1 fruit fly cellular context compared by ENCODE assay signal in genomic region chr3R:29214262-29214661, dm6.
TF ChIP-seq lines count a peak whose summit lies in the region.

No protein-coding gene starts in this region.

TF ChIP-seq in whole organism, embryonic, 481 proteins besides CTCF, POLR2A, EP300 and RAD21 (continued from another document and continues in another):
- TF ChIP-seq gt (GFP tag; IDR thresholded peaks at IDR 0.05; lab: Robert Waterston, UW) (peak; percentile 98), unpg (GFP tag; optimal IDR thresholded peaks at IDR 0.05; lab: Kevin White, UChicago) (peak; percentile 100), CG31365 (tag; optimal IDR thresholded peaks at IDR 0.05; lab: Kevin White, UChicago) (peak; percentile 93), CG1233 (GFP tag; optimal IDR thresholded peaks at IDR 0.05; lab: Kevin White, UChicago) (peak; percentile 99), PHDP (tag; optimal IDR thresholded peaks at IDR 0.05; lab: Kevin White, UChicago) (peak; percentile 99), toy (GFP tag; IDR thresholded peaks at IDR 0.05; lab: Robert Waterston, UW) (peak; percentile 98), CG18599 (GFP tag; optimal IDR thresholded peaks at IDR 0.05; lab: Kevin White, UChicago) (peak; percentile 99), CG18476 (GFP tag; optimal IDR thresholded peaks at IDR 0.05; lab: Kevin White, UChicago) (peak; percentile 99), ap (GFP tag; IDR thresholded peaks at IDR 0.05; lab: Robert Waterston, UW) (peak; percentile 99), jigr1 (GFP tag; IDR thresholded peaks at IDR 0.05; lab: Robert Waterston, UW) (peak; percentile 94), CG32532 (GFP tag; IDR thresholded peaks at IDR 0.05; lab: Robert Waterston, UW) (peak; percentile 99), CG9797 (GFP tag; optimal IDR thresholded peaks at IDR 0.05; lab: Kevin White, UChicago) (peak; percentile 74), ham (GFP tag; IDR thresholded peaks at IDR 0.05; lab: Robert Waterston, UW) (peak; percentile 95), chinmo (GFP tag; IDR thresholded peaks at IDR 0.05; lab: Robert Waterston, UW; ENCODE audit: partially characterized antibody) (peak; percentile 72; the same call in 2 of the 4 replicates), shn (GFP tag; optimal IDR thresholded peaks at IDR 0.05; lab: Kevin White, UChicago) (peak; percentile 98), sima (GFP tag; optimal IDR thresholded peaks at IDR 0.05; lab: Kevin White, UChicago) (peak; percentile 99), dmrt99B (tag; optimal IDR thresholded peaks at IDR 0.05; lab: Kevin White, UChicago) (peak; percentile 99), crol (GFP tag; IDR thresholded peaks at IDR 0.05; lab: Robert Waterston, UW) (peak; percentile 87), NC2α (GFP tag; optimal IDR thresholded peaks at IDR 0.05; lab: Kevin White, UChicago) (peak; percentile 99), ken (GFP tag; IDR thresholded peaks at IDR 0.05; lab: Robert Waterston, UW) (peak; percentile 99), ac (GFP tag; optimal IDR thresholded peaks at IDR 0.05; lab: Kevin White, UChicago) (peak; percentile 100), aop (GFP tag; IDR thresholded peaks at IDR 0.05; lab: Robert Waterston, UW) (peak; percentile 98), H2.0 (GFP tag; IDR thresholded peaks at IDR 0.05; lab: Robert Waterston, UW) (peak; percentile 99), row (GFP tag; IDR thresholded peaks at IDR 0.05; lab: Robert Waterston, UW) (peak; percentile 100), vnd (GFP tag; IDR thresholded peaks at IDR 0.05; lab: Robert Waterston, UW; ENCODE audit: partially characterized antibody) (no peak), insv (GFP tag; optimal IDR thresholded peaks at IDR 0.05; lab: Kevin White, UChicago) (peak; percentile 82 to 85), CG7372 (GFP tag; IDR thresholded peaks at IDR 0.05; lab: Robert Waterston, UW) (peak; percentile 99), exex (tag; optimal IDR thresholded peaks at IDR 0.05; lab: Kevin White, UChicago) (peak; percentile 95), bcd (GFP tag; optimal IDR thresholded peaks at IDR 0.05; lab: Kevin White, UChicago) (peak; percentile 99), CG10267 (tag; optimal IDR thresholded peaks at IDR 0.05; lab: Kevin White, UChicago) (peak; percentile 98), p53 (GFP tag; optimal IDR thresholded peaks at IDR 0.05; lab: Kevin White, UChicago) (peak; percentile 97), CG6683 (GFP tag; optimal IDR thresholded peaks at IDR 0.05; lab: Kevin White, UChicago) (peak; percentile 98), salm (tag; optimal IDR thresholded peaks at IDR 0.05; lab: Kevin White, UChicago) (peak; percentile 99), CG2889 (GFP tag; IDR thresholded peaks at IDR 0.05; lab: Robert Waterston, UW) (peak; percentile 99), CG7271 (tag; optimal IDR thresholded peaks at IDR 0.05; lab: Kevin White, UChicago) (peak; percentile 100), hbn (GFP tag; IDR thresholded peaks at IDR 0.05; lab: Robert Waterston, UW; ENCODE audit: partially characterized antibody) (0 out of 2 replicates have a peak, but pooled peaks have one; percentile 17), maf-S (GFP tag; optimal IDR thresholded peaks at IDR 0.05; lab: Kevin White, UChicago) (peak; percentile 99), bowl (GFP tag; IDR thresholded peaks at IDR 0.05; lab: Robert Waterston, UW) (peak; percentile 99), CG11247 (GFP tag; IDR thresholded peaks at IDR 0.05; lab: Robert Waterston, UW) (peak; percentile 99), CG7963 (GFP tag; IDR thresholded peaks at IDR 0.05; lab: Robert Waterston, UW; ENCODE audit: partially characterized antibody) (no peak), usp (GFP tag; optimal IDR thresholded peaks at IDR 0.05; lab: Kevin White, UChicago) (no peak), chm (GFP tag; IDR thresholded peaks at IDR 0.05; lab: Robert Waterston, UW) (peak; percentile 100), gfzf (GFP tag; optimal IDR thresholded peaks at IDR 0.05; lab: Kevin White, UChicago) (peak; percentile 44), CG12219 (GFP tag; optimal IDR thresholded peaks at IDR 0.05; lab: Kevin White, UChicago) (peak; percentile 99), Aef1 (GFP tag; IDR thresholded peaks at IDR 0.05; lab: Robert Waterston, UW) (peak; percentile 99), Sin3A (optimal IDR thresholded peaks at IDR 0.05; lab: Kevin White, UChicago) (no peak), D (optimal IDR thresholded peaks at IDR 0.05; lab: Kevin White, UChicago) (no peak), D (GFP tag; optimal IDR thresholded peaks at IDR 0.05; lab: Kevin White, UChicago) (peak; percentile 99), Dref (GFP tag; IDR thresholded peaks at IDR 0.05; lab: Robert Waterston, UW) (peak; percentile 50), esg (GFP tag; conservative IDR thresholded peaks at IDR 0.05; lab: Robert Waterston, UW) (peak; percentile 99), Atf3 (GFP tag; optimal IDR thresholded peaks at IDR 0.05; lab: Kevin White, UChicago) (peak; percentile 98), oc (tag; optimal IDR thresholded peaks at IDR 0.05; lab: Kevin White, UChicago) (peak; percentile 99), HLH54F (GFP tag; optimal IDR thresholded peaks at IDR 0.05; lab: Kevin White, UChicago) (peak; percentile 99), lbe (GFP tag; optimal IDR thresholded peaks at IDR 0.05; lab: Kevin White, UChicago) (peak; percentile 99), Chrac-16 (GFP tag; optimal IDR thresholded peaks at IDR 0.05; lab: Kevin White, UChicago) (peak; percentile 99), nom (GFP tag; optimal IDR thresholded peaks at IDR 0.05; lab: Kevin White, UChicago) (peak; percentile 99), CG3407 (GFP tag; optimal IDR thresholded peaks at IDR 0.05; lab: Kevin White, UChicago) (peak; percentile 98), Med (GFP tag; lab: Kevin White, UChicago) (peak; percentile 100), wor (GFP tag; IDR thresholded peaks at IDR 0.05; lab: Robert Waterston, UW) (peak; percentile 97), CG32767 (GFP tag; IDR thresholded peaks at IDR 0.05; lab: Robert Waterston, UW) (peak; percentile 99), CG15514 (GFP tag; optimal IDR thresholded peaks at IDR 0.05; lab: Kevin White, UChicago) (peak; percentile 95), Hand (GFP tag; optimal IDR thresholded peaks at IDR 0.05; lab: Kevin White, UChicago) (peak; percentile 99), tna (GFP tag; IDR thresholded peaks at IDR 0.05; lab: Robert Waterston, UW; ENCODE audit: partially characterized antibody) (peak; percentile 45; the same call in 1 of the 2 replicates), CG4617 (GFP tag; optimal IDR thresholded peaks at IDR 0.05; lab: Kevin White, UChicago; ENCODE audit: borderline replicate concordance) (peak; percentile 99), ATbp (GFP tag; optimal IDR thresholded peaks at IDR 0.05; lab: Kevin White, UChicago) (peak; percentile 99), cad (GFP tag; optimal IDR thresholded peaks at IDR 0.05; lab: Kevin White, UChicago) (peak; percentile 36), org-1 (GFP tag; optimal IDR thresholded peaks at IDR 0.05; lab: Kevin White, UChicago) (peak; percentile 99), Hmr (GFP tag; optimal IDR thresholded peaks at IDR 0.05; lab: Kevin White, UChicago) (peak; percentile 99), gsb (GFP tag; IDR thresholded peaks at IDR 0.05; lab: Robert Waterston, UW) (peak; percentile 98), Dfd (GFP tag; optimal IDR thresholded peaks at IDR 0.05; lab: Kevin White, UChicago) (no peak), grau (tag; optimal IDR thresholded peaks at IDR 0.05; lab: Kevin White, UChicago) (peak; percentile 98), CG12744 (GFP tag; optimal IDR thresholded peaks at IDR 0.05; lab: Kevin White, UChicago) (peak; percentile 99), Dbx (GFP tag; IDR thresholded peaks at IDR 0.05; lab: Robert Waterston, UW) (peak; percentile 99), CG15011 (GFP tag; optimal IDR thresholded peaks at IDR 0.05; lab: Kevin White, UChicago) (peak; percentile 99), ind (GFP tag; optimal IDR thresholded peaks at IDR 0.05; lab: Kevin White, UChicago) (peak; percentile 99), CG17568 (GFP tag; optimal IDR thresholded peaks at IDR 0.05; lab: Kevin White, UChicago) (peak; percentile 99), Hr78 (GFP tag; optimal IDR thresholded peaks at IDR 0.05; lab: Kevin White, UChicago) (peak in 1 of 2 experiments; percentile 96), Deaf1 (tag; optimal IDR thresholded peaks at IDR 0.05; lab: Kevin White, UChicago) (peak; percentile 89), trem (tag; optimal IDR thresholded peaks at IDR 0.05; lab: Kevin White, UChicago) (peak; percentile 97), CG11723 (GFP tag; optimal IDR thresholded peaks at IDR 0.05; lab: Kevin White, UChicago) (peak; percentile 99), corto (GFP tag; optimal IDR thresholded peaks at IDR 0.05; lab: Kevin White, UChicago) (peak; percentile 100), cato (GFP tag; optimal IDR thresholded peaks at IDR 0.05; lab: Kevin White, UChicago; ENCODE audit: borderline replicate concordance) (peak; percentile 98), CG3847 (GFP tag; IDR thresholded peaks at IDR 0.05; lab: Robert Waterston, UW) (peak; percentile 99), CG14050 (GFP tag; IDR thresholded peaks at IDR 0.05; lab: Robert Waterston, UW) (peak; percentile 99), mld (GFP tag; IDR thresholded peaks at IDR 0.05; lab: Robert Waterston, UW; ENCODE audit: partially characterized antibody) (no peak), CG6254 (GFP tag; optimal IDR thresholded peaks at IDR 0.05; lab: Kevin White, UChicago) (peak; percentile 98), Xbp1 (GFP tag; optimal IDR thresholded peaks at IDR 0.05; lab: Kevin White, UChicago) (peak; percentile 99), Oaz (GFP tag; IDR thresholded peaks at IDR 0.05; lab: Robert Waterston, UW) (peak; percentile 99), Max (GFP tag; optimal IDR thresholded peaks at IDR 0.05; lab: Kevin White, UChicago) (peak; percentile 99), chn (GFP tag; optimal IDR thresholded peaks at IDR 0.05; lab: Kevin White, UChicago) (peak; percentile 99), sim (GFP tag; IDR thresholded peaks at IDR 0.05; lab: Robert Waterston, UW) (peak; percentile 99), CG4707 (GFP tag; optimal IDR thresholded peaks at IDR 0.05; lab: Kevin White, UChicago) (peak; percentile 97), pita (GFP tag; optimal IDR thresholded peaks at IDR 0.05; lab: Kevin White, UChicago) (no peak), NFAT (GFP tag; IDR thresholded peaks at IDR 0.05; lab: Robert Waterston, UW) (peak; percentile 99), sens-2 (GFP tag; IDR thresholded peaks at IDR 0.05; lab: Robert Waterston, UW) (peak; percentile 100), lola (GFP tag; optimal IDR thresholded peaks at IDR 0.05; lab: Kevin White, UChicago) (peak in 1 of 3 experiments; percentile 99), CG2120 (GFP tag; optimal IDR thresholded peaks at IDR 0.05; lab: Kevin White, UChicago) (peak; percentile 99), lmd (GFP tag; IDR thresholded peaks at IDR 0.05; lab: Robert Waterston, UW) (peak; percentile 99), cwo (GFP tag; optimal IDR thresholded peaks at IDR 0.05; lab: Kevin White, UChicago) (peak; percentile 98), Optix (GFP tag; IDR thresholded peaks at IDR 0.05; lab: Robert Waterston, UW) (peak; percentile 100), fru (optimal IDR thresholded peaks at IDR 0.05; lab: Kevin White, UChicago) (no peak), CG3726 (GFP tag; IDR thresholded peaks at IDR 0.05; lab: Robert Waterston, UW) (peak; percentile 99), Ptx1 (GFP tag; IDR thresholded peaks at IDR 0.05; lab: Robert Waterston, UW) (peak; percentile 99), Usf (GFP tag; optimal IDR thresholded peaks at IDR 0.05; lab: Kevin White, UChicago) (peak; percentile 99), mam (GFP tag; optimal IDR thresholded peaks at IDR 0.05; lab: Kevin White, UChicago) (peak; percentile 99), emc (GFP tag; optimal IDR thresholded peaks at IDR 0.05; lab: Kevin White, UChicago) (peak; percentile 97), Ets65A (GFP tag; lab: Kevin White, UChicago) (peak; percentile 100), fd3F (GFP tag; optimal IDR thresholded peaks at IDR 0.05; lab: Kevin White, UChicago) (peak; percentile 98), vvl (GFP tag; IDR thresholded peaks at IDR 0.05; lab: Robert Waterston, UW) (peak; percentile 100), CG10543 (GFP tag; optimal IDR thresholded peaks at IDR 0.05; lab: Kevin White, UChicago) (peak; percentile 99), CG3163 (GFP tag; optimal IDR thresholded peaks at IDR 0.05; lab: Kevin White, UChicago) (peak; percentile 93), Opbp (GFP tag; IDR thresholded peaks at IDR 0.05; lab: Robert Waterston, UW; ENCODE audit: partially characterized antibody) (peak; percentile 68), CG12659 (GFP tag; optimal IDR thresholded peaks at IDR 0.05; lab: Kevin White, UChicago) (peak; percentile 100), HLHmδ (GFP tag; optimal IDR thresholded peaks at IDR 0.05; lab: Kevin White, UChicago) (no peak), gcm2 (GFP tag; optimal IDR thresholded peaks at IDR 0.05; lab: Kevin White, UChicago) (peak; percentile 98), Rx (GFP tag; IDR thresholded peaks at IDR 0.05; lab: Robert Waterston, UW) (peak; percentile 99), CoRest (tag; optimal IDR thresholded peaks at IDR 0.05; lab: Kevin White, UChicago) (peak; percentile 99), HHEX (GFP tag; optimal IDR thresholded peaks at IDR 0.05; lab: Kevin White, UChicago) (peak; percentile 99), CG43689 (GFP tag; IDR thresholded peaks at IDR 0.05; lab: Robert Waterston, UW) (peak; percentile 98), CG2202 (tag; optimal IDR thresholded peaks at IDR 0.05; lab: Kevin White, UChicago) (peak; percentile 99), CG7745 (tag; optimal IDR thresholded peaks at IDR 0.05; lab: Kevin White, UChicago) (peak; percentile 98), CG2116 (GFP tag; optimal IDR thresholded peaks at IDR 0.05; lab: Kevin White, UChicago) (peak; percentile 89), Taf1 (GFP tag; IDR thresholded peaks at IDR 0.05; lab: Robert Waterston, UW) (peak; percentile 98), CG5245 (GFP tag; optimal IDR thresholded peaks at IDR 0.05; lab: Kevin White, UChicago) (peak; percentile 99), Lpt (GFP tag; optimal IDR thresholded peaks at IDR 0.05; lab: Kevin White, UChicago) (no peak), CG7357 (GFP tag; IDR thresholded peaks at IDR 0.05; lab: Robert Waterston, UW) (peak; percentile 91), CG4360 (GFP tag; IDR thresholded peaks at IDR 0.05; lab: Robert Waterston, UW) (peak; percentile 94), Hsf (GFP tag; optimal IDR thresholded peaks at IDR 0.05; lab: Kevin White, UChicago) (peak; percentile 99), Vsx1 (GFP tag; optimal IDR thresholded peaks at IDR 0.05; lab: Kevin White, UChicago) (peak; percentile 98), CG11085 (GFP tag; IDR thresholded peaks at IDR 0.05; lab: Robert Waterston, UW) (peak; percentile 96), Myb (GFP tag; optimal IDR thresholded peaks at IDR 0.05; lab: Kevin White, UChicago) (peak; percentile 92), CG14710 (tag; optimal IDR thresholded peaks at IDR 0.05; lab: Kevin White, UChicago) (peak; percentile 99)
